Worm (Caenorhabditis elegans): Measurements from ENCODE around the gene popl-7.

The popl-7 gene

DNA sequence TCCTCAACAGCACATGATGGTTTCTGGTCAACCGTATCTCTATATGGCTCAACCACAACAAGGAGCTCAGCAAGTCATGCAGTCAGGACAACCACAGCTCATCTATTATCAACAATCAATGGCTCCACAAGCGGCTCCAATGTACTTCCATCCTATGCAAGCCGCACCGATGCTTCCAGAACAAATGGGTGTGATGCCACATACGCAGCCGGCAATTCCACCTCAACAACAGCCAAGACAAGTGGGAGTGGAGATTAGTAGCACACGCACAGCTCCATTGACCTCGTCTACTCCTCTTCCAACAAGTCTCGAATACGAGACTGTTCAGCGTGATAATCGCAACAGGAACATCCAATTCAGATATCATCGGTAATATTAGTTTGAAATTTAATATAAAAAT is 16.4 kb upstream of the popl-7 start:
- TF ChIP-seq nhr-120 (GFP tag; IDR thresholded peaks at IDR 0.05) (no peak), lin-54 (GFP tag; optimal IDR thresholded peaks at IDR 0.05) (no peak), somi-1 (GFP tag; optimal IDR thresholded peaks at IDR 0.05) (no peak), aptf-3 (GFP tag; IDR thresholded peaks at IDR 0.05) (no peak), mcd-1 (GFP tag; IDR thresholded peaks at IDR 0.05) (no peak), ceh-27 (GFP tag; optimal IDR thresholded peaks at IDR 0.05) (no peak), dpff-1 (tag; optimal IDR thresholded peaks at IDR 0.05) (no peak), F23B12.7 (tag; optimal IDR thresholded peaks at IDR 0.05; ENCODE audit: insufficient read depth) (no peak), F10E7.11 (tag; optimal IDR thresholded peaks at IDR 0.05) (no peak), gei-17 (GFP tag; optimal IDR thresholded peaks at IDR 0.05) (no peak), hlh-12 (tag; optimal IDR thresholded peaks at IDR 0.05) (no peak), fkh-3 (tag; optimal IDR thresholded peaks at IDR 0.05) (no peak), F37B4.10 (GFP tag; IDR thresholded peaks at IDR 0.05) (no peak), F55B11.4 (tag; optimal IDR thresholded peaks at IDR 0.05; ENCODE audit: borderline replicate concordance, insufficient read depth) (no peak), madf-10 (tag; optimal IDR thresholded peaks at IDR 0.05) (no peak), lag-1 (GFP tag; IDR thresholded peaks at IDR 0.05) (no peak), hrde-1 (tag; optimal IDR thresholded peaks at IDR 0.05; ENCODE audit: borderline replicate concordance) (no peak), B0035.1 (tag; optimal IDR thresholded peaks at IDR 0.05) (no peak), ccch-3 (GFP tag; optimal IDR thresholded peaks at IDR 0.05) (no peak), Y67H2A.10 (GFP tag; conservative IDR thresholded peaks at IDR 0.05) (no peak)

DNA sequence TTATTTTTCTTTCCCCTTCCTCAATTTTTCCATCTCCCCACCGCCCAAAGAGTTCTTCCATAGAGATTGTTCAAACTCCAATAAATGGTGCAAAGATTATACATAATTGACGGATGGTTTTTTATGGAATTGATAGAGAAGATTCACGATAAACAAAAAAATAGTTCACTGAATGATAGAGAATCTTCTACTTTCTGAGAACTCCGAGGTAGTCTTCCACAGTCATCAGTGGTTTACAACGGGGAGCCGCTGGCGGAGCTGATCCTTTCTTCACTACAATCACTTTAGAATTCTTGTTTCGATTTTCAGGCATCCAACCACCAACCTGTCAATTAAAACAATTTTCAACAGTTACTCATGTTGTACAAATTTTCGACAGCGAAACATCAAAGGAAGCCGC is 14.5 kb upstream of the popl-7 start:
- TF ChIP-seq nhr-27 (tag; optimal IDR thresholded peaks at IDR 0.05) (no peak), hmg-1.2 (GFP tag; IDR thresholded peaks at IDR 0.05) (0 out of 2 replicates have a peak, but pooled peaks have one; percentile 13), pbrm-1 (GFP tag; IDR thresholded peaks at IDR 0.05) (0 out of 2 replicates have a peak, but pooled peaks have one; percentile 45), hsf-1 (GFP tag; IDR thresholded peaks at IDR 0.05) (peak; percentile 63), madf-3 (GFP tag; IDR thresholded peaks at IDR 0.05) (0 out of 2 replicates have a peak, but pooled peaks have one; percentile 57), ama-1 (optimal IDR thresholded peaks at IDR 0.05) (no peak), ama-1 (GFP tag; optimal IDR thresholded peaks at IDR 0.05) (peak in 1 of 2 experiments; percentile 21), D2030.7 (GFP tag; IDR thresholded peaks at IDR 0.05) (no peak), B0336.3 (GFP tag; IDR thresholded peaks at IDR 0.05) (peak; percentile 57; the same call in 1 of the 2 replicates), die-1 (tag; optimal IDR thresholded peaks at IDR 0.05) (no peak), F52B5.7 (tag; optimal IDR thresholded peaks at IDR 0.05) (peak; percentile 15), B0019.2 (GFP tag; conservative IDR thresholded peaks at IDR 0.05) (no peak), cebp-2 (GFP tag; IDR thresholded peaks at IDR 0.05) (peak; percentile 58; the same call in 1 of the 2 replicates), ceh-58 (GFP tag; IDR thresholded peaks at IDR 0.05) (0 out of 2 replicates have a peak, but pooled peaks have one; percentile 30), him-1 (tag; optimal IDR thresholded peaks at IDR 0.05) (peak; percentile 58), attf-6 (GFP tag; IDR thresholded peaks at IDR 0.05) (peak; percentile 74), F33H1.4 (GFP tag; IDR thresholded peaks at IDR 0.05) (0 out of 2 replicates have a peak, but pooled peaks have one; percentile 8), unc-130 (GFP tag; optimal IDR thresholded peaks at IDR 0.05) (no peak), rcor-1 (GFP tag; IDR thresholded peaks at IDR 0.05) (peak; percentile 24; the same call in 1 of the 2 replicates), lsl-1 (GFP tag; optimal IDR thresholded peaks at IDR 0.05) (peak; percentile 4), fkh-3 (tag; optimal IDR thresholded peaks at IDR 0.05) (no peak), snpc-4 (GFP tag; optimal IDR thresholded peaks at IDR 0.05) (no peak), snpc-4 (tag; optimal IDR thresholded peaks at IDR 0.05) (peak in 1 of 4 experiments; percentile 44), hrde-1 (tag; optimal IDR thresholded peaks at IDR 0.05; ENCODE audit: borderline replicate concordance) (peak; percentile 20)

Data from whole organism, young adult.